Fruit fly (Drosophila melanogaster): ENCODE results near the gene Septin4.

Septin4 gene

DNA sequence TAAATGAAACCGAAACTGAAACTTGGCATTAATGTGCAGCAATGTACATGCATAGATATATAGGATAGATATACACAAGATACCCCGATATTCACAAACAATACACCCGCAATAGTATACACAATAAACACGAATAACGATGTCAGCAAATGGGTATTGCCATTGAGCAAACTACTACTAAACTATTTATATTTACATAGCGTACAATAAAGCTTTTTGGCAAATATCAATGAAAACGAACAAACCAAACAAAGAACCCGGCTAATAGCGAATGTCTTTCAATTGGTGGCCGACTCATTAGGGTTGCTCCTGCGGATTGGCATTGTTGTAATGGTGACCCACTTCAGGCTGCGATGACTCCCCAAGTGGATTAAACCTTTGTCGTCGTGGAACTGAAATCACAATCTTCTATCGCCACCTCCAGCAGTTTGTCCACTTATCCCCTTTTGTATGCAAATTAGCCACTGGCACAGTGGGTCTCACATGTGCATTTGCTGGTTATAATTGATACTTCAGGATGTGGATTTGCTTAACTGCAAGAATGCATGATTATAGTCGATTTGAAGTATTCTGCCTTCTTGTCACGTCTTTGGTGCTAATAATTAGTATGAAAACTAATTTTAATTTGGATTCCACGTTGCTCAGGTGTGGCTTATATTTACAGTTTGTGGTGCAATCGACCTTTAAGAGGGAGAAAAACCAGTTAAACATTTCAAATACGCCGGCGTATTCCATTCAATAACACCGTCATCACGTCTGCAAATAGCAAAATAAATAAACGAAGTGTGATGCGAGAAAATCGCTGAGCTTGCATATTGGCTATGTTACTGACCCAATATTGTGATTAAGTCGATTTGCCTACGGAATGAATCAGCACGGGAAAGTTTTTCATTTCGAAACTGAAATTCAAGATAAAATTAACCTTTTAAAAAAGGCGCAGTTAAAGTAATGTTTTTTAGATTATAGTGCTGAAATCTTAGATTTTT, 44.6 kb downstream of the Septin4 start (continued):
- no peak for TF ChIP-seq CG15479 (GFP tag; optimal IDR thresholded peaks at IDR 0.05)
- TF ChIP-seq CG18262 (tag; optimal IDR thresholded peaks at IDR 0.05), result peak; percentile 34
- peak; percentile 73 for TF ChIP-seq sob (GFP tag; IDR thresholded peaks at IDR 0.05)
- peak; percentile 10 for TF ChIP-seq ftz-f1 (GFP tag; optimal IDR thresholded peaks at IDR 0.05)
- TF ChIP-seq Hr3 (GFP tag; optimal IDR thresholded peaks at IDR 0.05), result peak; percentile 67
- TF ChIP-seq kni (GFP tag; optimal IDR thresholded peaks at IDR 0.05), result no peak
- peak; percentile 43 for TF ChIP-seq CG18599 (GFP tag; optimal IDR thresholded peaks at IDR 0.05)
- TF ChIP-seq CG6854 (GFP tag; optimal IDR thresholded peaks at IDR 0.05), result peak; percentile 26
- peak in 1 of 2 experiments; percentile 30 for TF ChIP-seq Hr78 (GFP tag; optimal IDR thresholded peaks at IDR 0.05)
- TF ChIP-seq CG11696 (GFP tag; IDR thresholded peaks at IDR 0.05), result peak; percentile 62
- peak in 1 of 2 experiments; percentile 11 for TF ChIP-seq chif (GFP tag; optimal IDR thresholded peaks at IDR 0.05)
- TF ChIP-seq al (GFP tag; IDR thresholded peaks at IDR 0.05), result no peak
- peak; percentile 57 for TF ChIP-seq crc (GFP tag; optimal IDR thresholded peaks at IDR 0.05)
- TF ChIP-seq Bdp1 (GFP tag; optimal IDR thresholded peaks at IDR 0.05), result no peak
- TF ChIP-seq Dref (GFP tag; IDR thresholded peaks at IDR 0.05), result no peak
- peak; percentile 34; the same call in 1 of the 2 replicates for TF ChIP-seq CG9932 (GFP tag; IDR thresholded peaks at IDR 0.05)
- no peak for TF ChIP-seq CG11247 (GFP tag; IDR thresholded peaks at IDR 0.05)
- no peak for TF ChIP-seq CG1602 (GFP tag; optimal IDR thresholded peaks at IDR 0.05)
- TF ChIP-seq CG10543 (GFP tag; optimal IDR thresholded peaks at IDR 0.05), result peak; percentile 22
- TF ChIP-seq Dad (GFP tag; optimal IDR thresholded peaks at IDR 0.05), result peak; percentile 76
- no peak for TF ChIP-seq cad (GFP tag; optimal IDR thresholded peaks at IDR 0.05)
- TF ChIP-seq ATbp (GFP tag; optimal IDR thresholded peaks at IDR 0.05), result peak; percentile 16
- peak; percentile 43 for TF ChIP-seq slou (GFP tag; optimal IDR thresholded peaks at IDR 0.05)
- TF ChIP-seq eyg (GFP tag; optimal IDR thresholded peaks at IDR 0.05), result peak; percentile 36
- no peak for TF ChIP-seq CG12155 (GFP tag; optimal IDR thresholded peaks at IDR 0.05)
- no peak for TF ChIP-seq MBD-R2 (GFP tag; IDR thresholded peaks at IDR 0.05)
- TF ChIP-seq unc-4 (GFP tag; IDR thresholded peaks at IDR 0.05; ENCODE audit: partially characterized antibody), result no peak
- TF ChIP-seq CG17568 (GFP tag; optimal IDR thresholded peaks at IDR 0.05), result no peak
- TF ChIP-seq Atf3 (GFP tag; optimal IDR thresholded peaks at IDR 0.05), result no peak
- no peak for TF ChIP-seq BEAF-32 (GFP tag; optimal IDR thresholded peaks at IDR 0.05)
- TF ChIP-seq luna (GFP tag; optimal IDR thresholded peaks at IDR 0.05), result peak; percentile 3
- TF ChIP-seq pita (GFP tag; optimal IDR thresholded peaks at IDR 0.05), result no peak
- TF ChIP-seq chn (GFP tag; optimal IDR thresholded peaks at IDR 0.05), result no peak
- 0 out of 3 replicates have a peak, but pooled peaks have one; percentile 27 for TF ChIP-seq CG11695 (GFP tag; IDR thresholded peaks at IDR 0.05)
- TF ChIP-seq CG7928 (GFP tag; optimal IDR thresholded peaks at IDR 0.05), result no peak
- TF ChIP-seq CG2678 (tag; optimal IDR thresholded peaks at IDR 0.05), result peak; percentile 15
- peak; percentile 27 for TF ChIP-seq p53 (GFP tag; optimal IDR thresholded peaks at IDR 0.05)
- peak; percentile 72 for TF ChIP-seq CG14441 (GFP tag; IDR thresholded peaks at IDR 0.05)
- TF ChIP-seq trem (tag; optimal IDR thresholded peaks at IDR 0.05), result no peak
- TF ChIP-seq crol (GFP tag; IDR thresholded peaks at IDR 0.05), result no peak
- TF ChIP-seq CG15514 (GFP tag; optimal IDR thresholded peaks at IDR 0.05), result no peak
- peak; percentile 3 for TF ChIP-seq MTF-1 (GFP tag; optimal IDR thresholded peaks at IDR 0.05; ENCODE audit: borderline replicate concordance)
- TF ChIP-seq Asciz (GFP tag; optimal IDR thresholded peaks at IDR 0.05), result no peak
- no peak for TF ChIP-seq vnd (GFP tag; IDR thresholded peaks at IDR 0.05; ENCODE audit: partially characterized antibody)
- TF ChIP-seq jumu (GFP tag; optimal IDR thresholded peaks at IDR 0.05), result peak; percentile 80
- no peak for TF ChIP-seq CG8478 (optimal IDR thresholded peaks at IDR 0.05)
- peak; percentile 89 for TF ChIP-seq esg (GFP tag; conservative IDR thresholded peaks at IDR 0.05)
- peak; percentile 50 for TF ChIP-seq Vsx1 (GFP tag; optimal IDR thresholded peaks at IDR 0.05)

Data from whole organism, embryonic.